Worm (Caenorhabditis elegans) whole organism, late embryonic: ENCODE results near the gene srpa-68.

Source experiments
- K02D7.2 ChIP-seq: sonication (generic microtip); optimal IDR thresholded peaks from 2 replicates; lab custom pipeline; 2017; ENCODE audit warnings: mild to moderate bottlenecking, missing genetic modification characterization, missing compliant biosample characterization
- K09A11.1 ChIP-seq: sonication (generic microtip); optimal IDR thresholded peaks from 2 replicates; lab custom pipeline; 2017; ENCODE audit warnings: antibody characterized with exemption, mild to moderate bottlenecking, missing genetic modification characterization, missing compliant biosample characterization; ENCODE audit not compliant: insufficient read depth
- ama-1 ChIP-seq: fragments of 150-350 bp; optimal IDR thresholded peaks from 2 replicates; lab custom pipeline; 2014
- ceh-18 ChIP-seq: sonication (generic microtip); optimal IDR thresholded peaks from 2 replicates; lab custom pipeline; 2016; ENCODE audit warnings: missing genetic modification characterization, missing compliant biosample characterization
- ceh-31 ChIP-seq: sonication (generic microtip); optimal IDR thresholded peaks from 2 replicates; lab custom pipeline; 2016; ENCODE audit warnings: missing genetic modification characterization, missing compliant biosample characterization
- ceh-34 ChIP-seq: sonication (generic microtip); optimal IDR thresholded peaks from 2 replicates; lab custom pipeline; 2016; ENCODE audit warnings: mild to moderate bottlenecking, missing genetic modification characterization, missing compliant biosample characterization
- ceh-48 ChIP-seq: sonication (generic microtip); optimal IDR thresholded peaks from 2 replicates; lab custom pipeline; 2016; ENCODE audit warnings: missing genetic modification characterization, inconsistent platforms, missing compliant biosample characterization
- ceh-6 ChIP-seq: fragments of 200-800 bp; sonication (Bioruptor generic); optimal IDR thresholded peaks from 2 replicates; lab custom pipeline; 2018; ENCODE audit warnings: mild to moderate bottlenecking, missing genetic modification characterization, missing compliant biosample characterization
- ceh-9 ChIP-seq: sonication (generic microtip); optimal IDR thresholded peaks from 2 replicates; lab custom pipeline; 2016; ENCODE audit warnings: mild to moderate bottlenecking, missing genetic modification characterization, inconsistent platforms, missing compliant biosample characterization
- eyg-1 ChIP-seq: sonication (generic microtip); optimal IDR thresholded peaks from 2 replicates; lab custom pipeline; 2016; ENCODE audit warnings: missing genotype, missing genetic modification characterization, missing compliant biosample characterization
- fkh-10 ChIP-seq: fragments of 150-350 bp; optimal IDR thresholded peaks from 2 replicates; lab custom pipeline; 2014; ENCODE audit warnings: missing biosample characterization, missing genetic modification reagents, missing genetic modification characterization
- gmeb-2 ChIP-seq: sonication (generic microtip); optimal IDR thresholded peaks from 2 replicates; lab custom pipeline; 2016; ENCODE audit warnings: missing genetic modification characterization, inconsistent platforms, missing compliant biosample characterization
- hlh-13 ChIP-seq: fragments of 200-800 bp; sonication (Bioruptor generic); optimal IDR thresholded peaks from 2 replicates; lab custom pipeline; 2018; ENCODE audit warnings: mild to moderate bottlenecking, missing genetic modification characterization, missing compliant biosample characterization
- hlh-15 ChIP-seq: sonication (generic microtip); optimal IDR thresholded peaks from 2 replicates; lab custom pipeline; 2016; ENCODE audit warnings: missing genetic modification characterization, missing compliant biosample characterization
- hlh-30 ChIP-seq: sonication (generic microtip); optimal IDR thresholded peaks from 2 replicates; lab custom pipeline; 2017; ENCODE audit warnings: antibody characterized with exemption, missing genetic modification characterization, missing compliant biosample characterization; ENCODE audit not compliant: insufficient read depth
- nfya-1 ChIP-seq: sonication (generic microtip); optimal IDR thresholded peaks from 2 replicates; lab custom pipeline; 2017; ENCODE audit warnings: missing genetic modification characterization, mild to moderate bottlenecking, missing compliant biosample characterization, antibody characterized with exemption, moderate library complexity
- nhr-11 ChIP-seq: fragments of 150-350 bp; optimal IDR thresholded peaks from 2 replicates; lab custom pipeline; 2014; ENCODE audit warnings: missing biosample characterization, missing genetic modification characterization
- nhr-232 ChIP-seq: sonication (generic microtip); optimal IDR thresholded peaks from 2 replicates; lab custom pipeline; 2016; ENCODE audit warnings: missing genetic modification characterization, missing compliant biosample characterization
- odd-2 ChIP-seq: sonication (generic microtip); optimal IDR thresholded peaks from 2 replicates; lab custom pipeline; 2017; ENCODE audit warnings: antibody characterized with exemption, mild to moderate bottlenecking, missing genetic modification characterization, missing compliant biosample characterization
- pag-3 ChIP-seq: sonication (generic microtip); optimal IDR thresholded peaks from 2 replicates; lab custom pipeline; 2016; ENCODE audit warnings: missing compliant biosample characterization, missing genetic modification characterization, borderline replicate concordance
- pax-1 ChIP-seq: fragments of 150-350 bp; optimal IDR thresholded peaks from 2 replicates; lab custom pipeline; 2014; ENCODE audit warnings: missing biosample characterization, missing genetic modification characterization
- pha-2 ChIP-seq: sonication (generic microtip); optimal IDR thresholded peaks from 2 replicates; lab custom pipeline; 2017; ENCODE audit warnings: mild to moderate bottlenecking, missing genetic modification characterization, missing compliant biosample characterization
- pqm-1 ChIP-seq: sonication (generic microtip); optimal IDR thresholded peaks from 2 replicates; lab custom pipeline; 2016; ENCODE audit warnings: missing genetic modification characterization, missing compliant biosample characterization
- pros-1 ChIP-seq: fragments of 150-350 bp; optimal IDR thresholded peaks from 2 replicates; lab custom pipeline; 2014; ENCODE audit warnings: missing biosample characterization, missing genetic modification reagents, missing genetic modification characterization
- ref-2 ChIP-seq: sonication (generic microtip); optimal IDR thresholded peaks from 2 replicates; lab custom pipeline; 2016; ENCODE audit warnings: missing genetic modification characterization, missing compliant biosample characterization
- sdc-2 ChIP-seq: sonication (generic microtip); optimal IDR thresholded peaks from 2 replicates; lab custom pipeline; 2016; ENCODE audit warnings: missing genotype, missing genetic modification characterization, missing compliant biosample characterization
- sox-2 ChIP-seq: fragments of 200-800 bp; sonication (Bioruptor generic); IDR thresholded peaks from 2 replicates; pipeline ENCODE4 v1.3.6; 2022; ENCODE audit warnings: missing genetic modification reagents, missing genetic modification characterization, missing compliant biosample characterization
- sox-4 ChIP-seq: sonication (generic microtip); optimal IDR thresholded peaks from 2 replicates; lab custom pipeline; 2017; ENCODE audit warnings: mild to moderate bottlenecking, missing genetic modification characterization, inconsistent platforms, missing compliant biosample characterization
- tbx-2 ChIP-seq: sonication (generic microtip); optimal IDR thresholded peaks from 2 replicates; lab custom pipeline; 2016; ENCODE audit warnings: missing genetic modification characterization, missing compliant biosample characterization
- tbx-7 ChIP-seq: sonication (generic microtip); optimal IDR thresholded peaks from 2 replicates; lab custom pipeline; 2016; ENCODE audit warnings: missing genotype, missing genetic modification characterization, missing compliant biosample characterization
- ttx-3 ChIP-seq: sonication (generic microtip); optimal IDR thresholded peaks from 2 replicates; lab custom pipeline; 2016; ENCODE audit warnings: missing genetic modification reagents, missing genetic modification characterization, missing compliant biosample characterization
- unc-3 ChIP-seq, 2 experiments: fragments of 200-800 bp in 1 of 2; sonication (Bioruptor generic) in 1 of 2; sonication (generic microtip) in 1 of 2; conservative IDR thresholded peaks in 1 of 2; optimal IDR thresholded peaks in 1 of 2; 2 replicates each; pipeline versions ENCODE4 v1.3.6 to Lab custom; 2016 to 2022; ENCODE audit warnings: missing compliant biosample characterization in 2 of 2, missing genetic modification characterization in 2 of 2, missing genetic modification reagents in 1 of 2
- unc-42 ChIP-seq: sonication (generic microtip); optimal IDR thresholded peaks from 2 replicates; lab custom pipeline; 2016; ENCODE audit warnings: missing genotype, missing genetic modification characterization, missing compliant biosample characterization
- unc-86 ChIP-seq: sonication (generic microtip); optimal IDR thresholded peaks from 2 replicates; lab custom pipeline; 2016; ENCODE audit warnings: missing genetic modification characterization, missing compliant biosample characterization

srpa-68 gene

ce11 chrV:12320274-12320839, 28.9 kb upstream of the srpa-68 start:
- TF ChIP-seq fkh-10 (GFP tag; lab: Kevin White, UChicago) (no peak), pag-3 (tag; lab: Kevin White, UChicago) (no peak)

- TF ChIP-seq K09A11.1 (tag; lab: Kevin White, UChicago): no peak
- peak; percentile 84 for TF ChIP-seq nfya-1 (tag; lab: Kevin White, UChicago)
- no peak for TF ChIP-seq ama-1
- no peak for TF ChIP-seq ceh-34
- peak; percentile 15 for TF ChIP-seq unc-42
- peak; percentile 53 for TF ChIP-seq ceh-31 (tag; lab: Kevin White, UChicago)
- no peak for TF ChIP-seq ttx-3
- TF ChIP-seq ref-2 (tag; lab: Kevin White, UChicago): peak; percentile 12
- peak; percentile 6 for TF ChIP-seq fkh-10 (GFP tag; lab: Kevin White, UChicago)
- TF ChIP-seq ceh-18 (tag; lab: Kevin White, UChicago): peak; percentile 8
These were observed 26.6 kb upstream of the srpa-68 start, which contains the start of the genes R04F11.5 and R04F11.2 for ce11 chrV:12317894-12318553. TSS of gene R04F11.5 (minus strand) at chrV:12318019. TSS of gene R04F11.2 (plus strand) at chrV:12318381.

- TF ChIP-seq unc-42 (no peak), unc-86 (tag; lab: Kevin White, UChicago) (no peak), ref-2 (tag; lab: Kevin White, UChicago) (no peak), pqm-1 (tag; lab: Kevin White, UChicago) (no peak), hlh-15 (no peak)
These were observed 25.6 kb upstream of the srpa-68 start, which contains the start of gene R04F11.3 for ce11 chrV:12317080-12317479. TSS of gene R04F11.3 (minus strand) at chrV:12317180.

ce11 chrV:12316076-12316475, 24.6 kb upstream of the srpa-68 start:
- TF ChIP-seq eyg-1 (tag; lab: Kevin White, UChicago): no peak
- TF ChIP-seq pha-2 (tag; lab: Kevin White, UChicago): no peak
- TF ChIP-seq ceh-9: no peak
- TF ChIP-seq nfya-1 (tag; lab: Kevin White, UChicago): no peak
- no peak for TF ChIP-seq tbx-2 (tag; lab: Kevin White, UChicago)
- TF ChIP-seq hlh-15: no peak
- TF ChIP-seq gmeb-2 (tag; lab: Kevin White, UChicago): no peak
- no peak for TF ChIP-seq ceh-48 (tag; lab: Kevin White, UChicago)
- TF ChIP-seq odd-2 (tag; lab: Kevin White, UChicago): no peak

- TF ChIP-seq nhr-232 (tag; lab: Kevin White, UChicago) (no peak), ceh-6 (no peak), ceh-31 (tag; lab: Kevin White, UChicago) (no peak), ceh-9 (no peak), pha-2 (tag; lab: Kevin White, UChicago) (no peak), sox-2 (no peak), eyg-1 (tag; lab: Kevin White, UChicago) (no peak), unc-42 (peak; percentile 59)
These were observed 23.0 kb upstream of the srpa-68 start for ce11 chrV:12314413-12314812.

ce11 chrV:12310256-12310655, 18.8 kb upstream of the srpa-68 start, which contains the start of gene hpo-30:
TSS of gene hpo-30 (minus strand) at chrV:12310356.
- TF ChIP-seq tbx-2 (tag; lab: Kevin White, UChicago) (no peak), pros-1 (tag; lab: Kevin White, UChicago) (no peak), nhr-11 (no peak)

- TF ChIP-seq sox-2 (no peak), sdc-2 (tag; lab: Kevin White, UChicago) (no peak), pax-1 (no peak), nfya-1 (tag; lab: Kevin White, UChicago) (no peak), sox-4 (tag; lab: Kevin White, UChicago) (no peak), unc-3 (GFP tag; conservative IDR thresholded peaks at IDR 0.05; lab: Robert Waterston, UW) (no peak), unc-3 (tag; optimal IDR thresholded peaks at IDR 0.05; lab: Kevin White, UChicago) (no peak), hlh-13 (GFP tag; lab: Kevin White, UChicago) (no peak), tbx-7 (tag; lab: Kevin White, UChicago) (no peak), K02D7.2 (tag; lab: Kevin White, UChicago) (no peak), hlh-30 (tag; lab: Kevin White, UChicago) (no peak)
These were observed 15.6 kb upstream of the srpa-68 start, which contains the start of gene srg-45 for ce11 chrV:12307011-12307540. TSS of gene srg-45 (plus strand) at chrV:12307490.
